Worm (Caenorhabditis elegans): ENCODE measurements around the gene Y54G2A.45.

Gene Y54G2A.45

DNA sequence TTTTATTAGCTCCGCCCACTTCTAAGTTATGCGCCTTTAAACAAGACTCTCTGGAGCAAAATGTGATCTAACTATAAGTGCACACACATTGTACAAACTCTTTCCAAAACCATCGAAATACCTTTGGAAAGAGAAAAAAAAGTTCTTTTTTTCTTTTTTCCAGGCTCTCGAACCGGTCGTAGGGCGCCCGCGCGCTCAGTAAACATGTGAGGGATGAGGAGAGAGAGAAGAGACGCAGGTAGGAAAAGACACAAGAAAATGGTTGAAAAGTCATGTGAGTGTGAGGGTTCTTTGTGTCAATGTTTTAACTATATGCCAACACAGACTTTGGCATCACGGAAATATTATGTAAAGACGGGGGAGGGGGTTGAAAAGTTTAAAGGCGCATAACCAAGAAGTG, 31.2 kb upstream of the Y54G2A.45 start:
- TF ChIP-seq repo-1 (tag; optimal IDR thresholded peaks at IDR 0.05) (no peak), ztf-26 (tag; optimal IDR thresholded peaks at IDR 0.05) (peak; percentile 41), F52B5.7 (tag; optimal IDR thresholded peaks at IDR 0.05) (no peak), F49E8.2 (tag; optimal IDR thresholded peaks at IDR 0.05; ENCODE audit: insufficient read depth) (no peak), ztf-6 (GFP tag; IDR thresholded peaks at IDR 0.05) (no peak), cebp-2 (GFP tag; IDR thresholded peaks at IDR 0.05) (no peak), xnd-1 (tag; optimal IDR thresholded peaks at IDR 0.05) (no peak), B0336.3 (GFP tag; IDR thresholded peaks at IDR 0.05) (peak; percentile 71), ceh-100 (GFP tag; IDR thresholded peaks at IDR 0.05) (no peak), Y67H2A.10 (GFP tag; conservative IDR thresholded peaks at IDR 0.05) (no peak), T26A5.8 (tag; optimal IDR thresholded peaks at IDR 0.05) (no peak), snpc-4 (GFP tag; optimal IDR thresholded peaks at IDR 0.05) (no peak), snpc-4 (tag; optimal IDR thresholded peaks at IDR 0.05) (peak in 1 of 4 experiments; percentile 38), cebp-1 (GFP tag; IDR thresholded peaks at IDR 0.05) (no peak), cebp-1 (tag; optimal IDR thresholded peaks at IDR 0.05) (peak; percentile 77), dox-1 (GFP tag; IDR thresholded peaks at IDR 0.05) (peak; percentile 65), K12H6.12 (tag; optimal IDR thresholded peaks at IDR 0.05) (peak; percentile 73), snpc-1.1 (tag; optimal IDR thresholded peaks at IDR 0.05; ENCODE audit: insufficient read depth) (no peak), F39B2.1 (GFP tag; IDR thresholded peaks at IDR 0.05) (no peak), tlf-1 (GFP tag; optimal IDR thresholded peaks at IDR 0.05) (no peak), Y56A3A.18 (GFP tag; IDR thresholded peaks at IDR 0.05) (0 out of 2 replicates have a peak, but pooled peaks have one; percentile 38), egrh-3 (GFP tag; IDR thresholded peaks at IDR 0.05) (0 out of 2 replicates have a peak, but pooled peaks have one; percentile 28), sea-2 (GFP tag; IDR thresholded peaks at IDR 0.05) (no peak), atf-7 (tag; optimal IDR thresholded peaks at IDR 0.05) (no peak), F10E7.11 (tag; optimal IDR thresholded peaks at IDR 0.05) (no peak), mcd-1 (GFP tag; IDR thresholded peaks at IDR 0.05) (peak; percentile 55; the same call in 1 of the 2 replicates), nfyb-1 (GFP tag; IDR thresholded peaks at IDR 0.05) (peak; percentile 54; the same call in 1 of the 2 replicates), ama-1 (optimal IDR thresholded peaks at IDR 0.05) (peak; percentile 60), ama-1 (GFP tag; optimal IDR thresholded peaks at IDR 0.05) (no peak), ets-4 (GFP tag; optimal IDR thresholded peaks at IDR 0.05) (no peak), ztf-28 (GFP tag; IDR thresholded peaks at IDR 0.05) (no peak), ceh-58 (GFP tag; IDR thresholded peaks at IDR 0.05) (no peak), akir-1 (GFP tag; optimal IDR thresholded peaks at IDR 0.05) (no peak), unc-62 (GFP tag; optimal IDR thresholded peaks at IDR 0.05) (no peak), ekl-4 (GFP tag; IDR thresholded peaks at IDR 0.05) (peak; percentile 83), Y95B8A.8 (GFP tag; IDR thresholded peaks at IDR 0.05) (0 out of 2 replicates have a peak, but pooled peaks have one; percentile 25), lin-26 (GFP tag; IDR thresholded peaks at IDR 0.05) (peak; percentile 80), unc-130 (GFP tag; optimal IDR thresholded peaks at IDR 0.05) (no peak), K11D2.4 (GFP tag; IDR thresholded peaks at IDR 0.05) (peak; percentile 82), efl-1 (GFP tag; optimal IDR thresholded peaks at IDR 0.05) (no peak), madf-8 (GFP tag; conservative IDR thresholded peaks at IDR 0.05) (no peak), bed-2 (GFP tag; IDR thresholded peaks at IDR 0.05) (no peak), nfya-1 (tag; optimal IDR thresholded peaks at IDR 0.05; ENCODE audit: borderline replicate concordance, insufficient read depth) (no peak), nhr-27 (tag; optimal IDR thresholded peaks at IDR 0.05) (no peak), ztf-18 (tag; optimal IDR thresholded peaks at IDR 0.05) (peak; percentile 22), Y79H2A.3 (GFP tag; conservative IDR thresholded peaks at IDR 0.05) (no peak), ZK185.1 (tag; optimal IDR thresholded peaks at IDR 0.05; ENCODE audit: poor library complexity, severe bottlenecking) (no peak), chd-7 (tag; optimal IDR thresholded peaks at IDR 0.05) (peak; percentile 73), F33H1.4 (GFP tag; IDR thresholded peaks at IDR 0.05) (no peak), Y53G8AR.9 (GFP tag; conservative IDR thresholded peaks at IDR 0.05) (peak; percentile 61; the same call in 1 of the 2 replicates)
